Worm (Caenorhabditis elegans): ENCODE measurements around the gene ctl-1.
"Not testable (repeated sequence)": the region's sequence is repeated elsewhere in the genome, so short reads cannot be mapped to it uniquely, and the experiment has no call there.

The ctl-1 gene

DNA sequence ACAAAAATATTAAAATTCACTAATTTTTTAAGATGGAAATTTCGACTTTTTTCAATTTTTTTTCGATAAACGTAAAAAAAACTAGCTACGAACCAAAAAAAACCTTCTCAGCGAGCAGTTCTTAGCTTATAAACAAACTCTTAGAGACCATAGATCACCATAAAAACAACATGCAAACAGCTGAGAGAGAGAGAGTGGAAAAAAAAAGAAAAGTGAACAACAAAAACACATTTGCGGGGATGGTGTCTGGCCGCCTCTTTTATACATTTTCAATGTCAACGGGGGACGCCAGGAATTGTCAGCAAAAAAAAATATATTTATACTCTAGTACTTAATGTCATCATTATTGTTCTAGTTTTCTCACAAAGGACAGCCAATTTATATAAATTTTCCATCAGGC is 5.5 kb upstream of the ctl-1 start:
- TF ChIP-seq egl-27 (tag; optimal IDR thresholded peaks at IDR 0.05) (no peak), Y55F3AM.14 (GFP tag; optimal IDR thresholded peaks at IDR 0.05) (no peak), C34F6.9 (tag; optimal IDR thresholded peaks at IDR 0.05) (no peak), nhr-11 (tag; optimal IDR thresholded peaks at IDR 0.05) (no peak), zag-1 (tag; optimal IDR thresholded peaks at IDR 0.05) (no peak), ztf-1 (GFP tag; conservative IDR thresholded peaks at IDR 0.05) (no peak), lin-13 (GFP tag; optimal IDR thresholded peaks at IDR 0.05) (no peak), sma-3 (GFP tag; optimal IDR thresholded peaks at IDR 0.05) (no peak), peb-1 (tag; optimal IDR thresholded peaks at IDR 0.05) (no peak), F13H6.1 (tag; optimal IDR thresholded peaks at IDR 0.05) (no peak), lin-39 (tag; optimal IDR thresholded peaks at IDR 0.05) (no peak), sem-4 (tag; optimal IDR thresholded peaks at IDR 0.05) (no peak), nhr-12 (tag; optimal IDR thresholded peaks at IDR 0.05) (no peak), lsy-2 (tag; optimal IDR thresholded peaks at IDR 0.05) (no peak), ceh-82 (tag; optimal IDR thresholded peaks at IDR 0.05) (no peak), R02D3.7 (tag; optimal IDR thresholded peaks at IDR 0.05) (no peak), mbf-1 (tag; optimal IDR thresholded peaks at IDR 0.05) (no peak)

DNA sequence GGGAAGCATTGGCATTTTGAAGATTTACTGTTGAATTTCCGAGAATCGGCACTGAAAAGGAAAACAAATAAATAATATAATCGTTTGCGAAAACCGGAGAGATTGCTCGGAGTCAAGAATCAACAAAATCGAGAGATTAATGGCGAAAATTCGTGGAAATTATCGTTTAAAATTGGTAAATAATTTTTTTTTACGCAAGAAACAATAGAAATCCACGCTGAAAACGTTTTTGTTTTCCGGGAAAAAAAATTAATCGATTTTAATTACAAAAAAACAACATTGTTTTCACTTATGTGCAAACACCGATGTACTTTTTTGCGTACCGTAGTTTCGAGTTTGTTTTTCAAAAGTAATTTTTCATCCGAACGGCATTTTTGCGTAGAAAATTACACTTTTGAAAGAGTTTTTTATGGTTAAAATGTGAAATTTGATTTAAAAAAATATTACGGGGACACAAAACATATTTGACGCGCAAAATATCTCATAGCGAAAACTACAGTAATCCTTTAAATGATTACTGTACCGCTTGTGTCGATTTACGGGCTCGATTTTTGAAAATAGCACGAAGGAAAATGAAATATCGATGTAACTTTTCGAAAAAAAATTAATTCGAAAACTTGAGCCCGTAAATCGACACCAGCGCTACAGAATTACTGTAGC is 4.8 kb upstream of the ctl-1 start, which contains the start of gene ctl-3:
TSS of gene ctl-3 (minus strand) at position 51 of the 660 bp plus-strand sequence.
- TF ChIP-seq dmd-4 (tag; optimal IDR thresholded peaks at IDR 0.05) = no peak
- no peak for TF ChIP-seq unc-62 (GFP tag; optimal IDR thresholded peaks at IDR 0.05)
- no peak for TF ChIP-seq peb-1 (tag; optimal IDR thresholded peaks at IDR 0.05)
- no peak for TF ChIP-seq F13H6.1 (tag; optimal IDR thresholded peaks at IDR 0.05)
- TF ChIP-seq lsy-2 (tag; optimal IDR thresholded peaks at IDR 0.05) = no peak
- TF ChIP-seq lin-39 (tag; optimal IDR thresholded peaks at IDR 0.05) = no peak
- no peak for TF ChIP-seq nhr-23 (tag; optimal IDR thresholded peaks at IDR 0.05)
- TF ChIP-seq fos-1 (tag; optimal IDR thresholded peaks at IDR 0.05) = no peak
- TF ChIP-seq mbf-1 (tag; optimal IDR thresholded peaks at IDR 0.05) = no peak
- TF ChIP-seq crh-2 (tag; optimal IDR thresholded peaks at IDR 0.05) = no peak
- TF ChIP-seq ztf-4 (tag; optimal IDR thresholded peaks at IDR 0.05) = no peak
- TF ChIP-seq lin-11 (tag; optimal IDR thresholded peaks at IDR 0.05) = no peak
- no peak for TF ChIP-seq nhr-12 (tag; optimal IDR thresholded peaks at IDR 0.05)
- no peak for TF ChIP-seq aly-2 (tag; optimal IDR thresholded peaks at IDR 0.05)

DNA sequence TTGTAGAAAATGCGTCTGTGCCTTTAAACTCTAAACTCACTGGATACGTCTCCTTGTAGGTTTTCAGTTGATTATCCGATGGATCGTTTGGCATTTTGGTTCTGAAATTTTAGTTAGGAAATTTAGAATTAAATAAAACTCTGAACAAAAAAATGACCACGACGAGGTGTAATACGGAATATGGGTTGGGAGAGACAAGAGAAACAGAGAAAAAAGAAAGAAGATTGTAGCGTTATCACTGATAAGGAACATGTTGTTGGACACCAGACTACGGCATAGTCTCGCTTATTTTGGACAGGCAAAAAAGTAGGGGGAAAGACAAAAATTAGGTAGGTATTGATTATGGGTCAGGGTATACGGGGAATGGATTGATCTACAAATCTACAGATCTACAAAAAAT is 4.1 kb downstream of the ctl-1 start, which contains the start of gene ctl-2:
TSS of gene ctl-2 (minus strand) at position 101 of the 400 bp plus-strand sequence.
- not testable (repeated sequence) for TF ChIP-seq alr-1 (tag; optimal IDR thresholded peaks at IDR 0.05); ztf-1 (GFP tag; conservative IDR thresholded peaks at IDR 0.05); elt-3 (tag; optimal IDR thresholded peaks at IDR 0.05)

DNA sequence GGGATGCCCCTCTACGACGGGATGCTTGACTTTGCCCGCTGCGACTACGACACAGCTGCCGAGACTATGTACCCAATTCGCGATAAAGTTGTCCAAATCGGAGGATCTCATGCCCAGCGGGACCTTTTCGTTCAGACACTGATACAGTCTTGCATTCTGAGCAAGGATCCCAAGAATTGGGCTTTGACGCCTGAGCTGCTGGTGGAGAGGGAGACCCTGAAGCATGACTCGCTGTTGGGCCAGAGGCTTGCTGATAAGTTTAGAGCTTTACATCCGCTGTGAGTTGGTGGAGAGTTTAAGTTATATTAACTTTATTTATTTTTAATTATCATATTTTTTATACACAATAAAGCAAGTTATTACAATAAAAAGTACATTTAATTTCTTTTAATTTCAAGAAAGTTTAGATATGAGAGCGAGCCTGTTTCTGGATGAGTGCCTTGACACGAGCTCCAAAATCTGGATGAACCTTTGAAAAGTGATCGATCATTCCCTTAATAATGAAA is 6.8 kb downstream of the ctl-1 start:
- TF ChIP-seq gmeb-1 (tag; optimal IDR thresholded peaks at IDR 0.05) (peak; percentile 3), unc-55 (GFP tag; optimal IDR thresholded peaks at IDR 0.05) (no peak), lin-13 (GFP tag; optimal IDR thresholded peaks at IDR 0.05) (peak; percentile 24)

DNA sequence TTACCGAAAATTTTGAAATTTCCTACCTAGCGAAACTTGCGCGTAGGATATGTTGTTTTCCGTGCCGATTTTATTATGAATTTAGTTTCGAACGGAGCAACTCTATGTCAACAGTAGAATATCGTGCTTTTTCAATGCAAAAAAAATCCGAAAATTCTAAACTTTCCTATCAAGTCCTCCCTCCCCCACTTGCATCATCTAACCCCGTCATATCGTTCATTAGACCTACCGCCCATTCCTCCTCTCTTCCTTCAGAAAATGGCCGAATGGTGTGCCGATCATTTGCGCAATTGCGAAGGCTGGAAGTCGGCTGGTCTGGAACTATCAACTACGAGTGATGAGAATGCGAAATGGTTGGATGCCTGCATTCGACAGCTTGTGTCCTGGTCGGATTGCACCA is 9.0 kb downstream of the ctl-1 start, which contains the start of gene Y54G11A.7:
TSS of gene Y54G11A.7 (plus strand) at position 256 of the 400 bp plus-strand sequence.
- TF ChIP-seq sma-9 (GFP tag; optimal IDR thresholded peaks at IDR 0.05) = peak; percentile 23
- not testable (repeated sequence) for TF ChIP-seq sma-9 (tag; optimal IDR thresholded peaks at IDR 0.05)
- TF ChIP-seq nhr-129 (tag; optimal IDR thresholded peaks at IDR 0.05) = peak; percentile 91

DNA sequence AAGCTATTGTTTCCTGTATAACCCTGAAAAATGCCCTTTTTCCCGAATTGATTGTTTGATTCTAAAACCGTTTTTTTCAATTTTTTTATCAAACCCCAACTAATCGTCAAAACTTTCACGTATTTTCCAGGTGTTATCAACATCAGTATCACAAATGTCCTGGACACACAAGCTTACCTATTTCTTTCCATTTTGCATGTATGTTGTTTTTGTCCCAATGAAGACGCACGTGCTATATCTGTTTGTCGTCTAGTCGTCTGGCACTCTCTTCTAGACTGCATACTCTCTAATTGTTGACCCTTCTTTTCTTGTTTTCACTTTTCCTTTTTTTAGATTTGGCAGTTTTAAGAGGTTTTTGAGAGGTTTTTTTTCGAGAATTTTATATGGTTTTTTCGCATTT is 9.7 kb downstream of the ctl-1 start:
- TF ChIP-seq unc-55 (GFP tag; optimal IDR thresholded peaks at IDR 0.05) (peak; percentile 26), nhr-6 (tag; optimal IDR thresholded peaks at IDR 0.05) (no peak), mdl-1 (tag; optimal IDR thresholded peaks at IDR 0.05) (peak; percentile 89 to 95), mbf-1 (tag; optimal IDR thresholded peaks at IDR 0.05) (no peak), ZK546.5 (tag; optimal IDR thresholded peaks at IDR 0.05) (no peak), nhr-237 (tag; optimal IDR thresholded peaks at IDR 0.05) (no peak), dmd-4 (tag; optimal IDR thresholded peaks at IDR 0.05) (no peak), nhr-129 (tag; optimal IDR thresholded peaks at IDR 0.05) (peak; percentile 73), alr-1 (tag; optimal IDR thresholded peaks at IDR 0.05) (no peak), zag-1 (tag; optimal IDR thresholded peaks at IDR 0.05) (no peak), egl-27 (tag; optimal IDR thresholded peaks at IDR 0.05) (no peak), crh-2 (tag; optimal IDR thresholded peaks at IDR 0.05) (peak; percentile 84), C34F6.9 (tag; optimal IDR thresholded peaks at IDR 0.05) (peak; percentile 67), lin-39 (tag; optimal IDR thresholded peaks at IDR 0.05) (no peak), snpc-4 (tag; optimal IDR thresholded peaks at IDR 0.05) (no peak), blmp-1 (tag; optimal IDR thresholded peaks at IDR 0.05; ENCODE audit: insufficient read depth) (peak; percentile 90), lin-13 (GFP tag; optimal IDR thresholded peaks at IDR 0.05) (peak; percentile 15), aly-2 (tag; optimal IDR thresholded peaks at IDR 0.05) (no peak), peb-1 (tag; optimal IDR thresholded peaks at IDR 0.05) (no peak), ceh-82 (tag; optimal IDR thresholded peaks at IDR 0.05) (no peak), ama-1 (optimal IDR thresholded peaks at IDR 0.05) (no peak), Y55F3AM.14 (GFP tag; optimal IDR thresholded peaks at IDR 0.05) (no peak), nhr-77 (tag; optimal IDR thresholded peaks at IDR 0.05) (no peak), gmeb-1 (tag; optimal IDR thresholded peaks at IDR 0.05) (peak; percentile 74), nhr-12 (tag; optimal IDR thresholded peaks at IDR 0.05) (no peak)
